Fruit fly (Drosophila melanogaster) whole organism, embryonic: ENCODE data around the gene CG11147.

Experiments used
- CG11560 ChIP-seq: fragments of 200-800 bp; sonication (Bioruptor generic); IDR thresholded peaks from 3 replicates; pipeline ENCODE4 v1.3.6; 2022; ENCODE audit warnings: missing biosample characterization, missing genetic modification characterization
- CG11696 ChIP-seq: fragments of 200-800 bp; sonication (Bioruptor generic); IDR thresholded peaks from 2 replicates; pipeline ENCODE4 v1.3.6; 2022; ENCODE audit warnings: missing biosample characterization, missing genetic modification characterization
- CG4424 ChIP-seq: fragments of 200-800 bp; sonication (Bioruptor generic); optimal IDR thresholded peaks from 3 replicates; lab custom pipeline; 2016; ENCODE audit warnings: missing biosample characterization, missing genetic modification characterization
- CTCF ChIP-seq: fragments of 200-800 bp; sonication (Bioruptor generic); optimal IDR thresholded peaks from 2 replicates; lab custom pipeline; 2017; ENCODE audit warnings: missing biosample characterization, mild to moderate bottlenecking, missing genetic modification characterization, moderate library complexity
- Mes4 ChIP-seq: fragments of 200-800 bp; sonication (Bioruptor generic); optimal IDR thresholded peaks from 2 replicates; lab custom pipeline; 2016; ENCODE audit warnings: missing biosample characterization, missing genetic modification characterization
- gsb-n ChIP-seq: fragments of 200-800 bp; sonication (Bioruptor generic); optimal IDR thresholded peaks from 3 replicates; lab custom pipeline; 2018; ENCODE audit warnings: missing biosample characterization, mild to moderate bottlenecking, missing genetic modification characterization
- tna ChIP-seq: fragments of 200-800 bp; sonication (Bioruptor generic); IDR thresholded peaks from 2 replicates; pipeline ENCODE4 v1.3.6; 2022; ENCODE audit warnings: missing biosample characterization, missing genetic modification characterization; ENCODE audit not compliant: partially characterized antibody

dm6 chr2L:5720407-5721228 is 20.4 kb downstream of the CG11147 start, which contains the start of the genes CG11149 and sip1:
- TF ChIP-seq CG11696, result no peak
- TF ChIP-seq Mes4 (GFP tag; lab: Kevin White, UChicago), result no peak
- peak; percentile 49; the same call in 1 of the 2 replicates for TF ChIP-seq tna (GFP tag; lab: Robert Waterston, UW)
- TF ChIP-seq CTCF, result no peak
- TF ChIP-seq CG11560 (tag; lab: Robert Waterston, UW), result no peak
- no peak for TF ChIP-seq gsb-n (tag; lab: Kevin White, UChicago)
- no peak for TF ChIP-seq CG4424 (GFP tag; lab: Kevin White, UChicago)
